Worm (Caenorhabditis elegans): ENCODE results near the gene ekl-6.
A peak's percentile ranks its signal among the peaks of the same experiment; 100 is the strongest.

The ekl-6 gene

ce11 chrIII:10096525-10096972 lies 32.3 kb downstream of the ekl-6 start:
- TF ChIP-seq lsy-2 (tag; optimal IDR thresholded peaks at IDR 0.05) (peak; percentile 70 to 93), arid-1 (GFP tag; conservative IDR thresholded peaks at IDR 0.05) (peak; percentile 65), F26F4.8 (GFP tag; conservative IDR thresholded peaks at IDR 0.05) (no peak), unc-62 (GFP tag; optimal IDR thresholded peaks at IDR 0.05 in 1 of 2) (peak in 1 of 2 experiments; percentile 99), unc-62 (tag; optimal IDR thresholded peaks at IDR 0.05) (no peak), attf-4 (tag; optimal IDR thresholded peaks at IDR 0.05) (no peak), nhr-102 (tag; optimal IDR thresholded peaks at IDR 0.05) (peak; percentile 79), F44E2.7 (GFP tag; IDR thresholded peaks at IDR 0.05) (no peak), unc-39 (tag; optimal IDR thresholded peaks at IDR 0.05) (no peak), hmg-1.1 (GFP tag; IDR thresholded peaks at IDR 0.05) (peak; percentile 96), gei-8 (GFP tag; optimal IDR thresholded peaks at IDR 0.05) (peak; percentile 17), F10B5.3 (tag; optimal IDR thresholded peaks at IDR 0.05) (peak; percentile 43), daf-12 (tag; optimal IDR thresholded peaks at IDR 0.05) (no peak), R02D3.7 (tag; optimal IDR thresholded peaks at IDR 0.05) (no peak), dmd-6 (GFP tag; IDR thresholded peaks at IDR 0.05) (peak; percentile 89), pha-4 (GFP tag; IDR thresholded peaks at IDR 0.05) (peak; percentile 67), pha-4 (tag; optimal IDR thresholded peaks at IDR 0.05) (peak; percentile 85), fkh-10 (GFP tag; optimal IDR thresholded peaks at IDR 0.05) (peak; percentile 76), lin-15B (tag; optimal IDR thresholded peaks at IDR 0.05) (no peak), aha-1 (tag) (peak; percentile 98), nhr-48 (tag; optimal IDR thresholded peaks at IDR 0.05) (peak; percentile 94), ceh-44 (GFP tag; IDR thresholded peaks at IDR 0.05) (no peak), tra-1 (GFP tag; IDR thresholded peaks at IDR 0.05) (peak; percentile 84), spr-1 (tag; optimal IDR thresholded peaks at IDR 0.05) (peak; percentile 59), ctbp-1 (GFP tag; IDR thresholded peaks at IDR 0.05) (peak; percentile 85), rbr-2 (tag; optimal IDR thresholded peaks at IDR 0.05) (peak; percentile 89), ceh-20 (GFP tag; IDR thresholded peaks at IDR 0.05) (peak; percentile 81), mes-2 (tag; optimal IDR thresholded peaks at IDR 0.05; ENCODE audit: poor library complexity, severe bottlenecking) (peak; percentile 34), mdl-1 (tag; optimal IDR thresholded peaks at IDR 0.05) (peak; percentile 98 to 99), unc-130 (GFP tag; optimal IDR thresholded peaks at IDR 0.05) (no peak), cey-2 (tag; optimal IDR thresholded peaks at IDR 0.05; ENCODE audit: borderline replicate concordance, insufficient read depth) (peak; percentile 34), ZK337.2 (GFP tag; IDR thresholded peaks at IDR 0.05) (no peak), madf-5 (GFP tag; IDR thresholded peaks at IDR 0.05) (no peak), fos-1 (tag; optimal IDR thresholded peaks at IDR 0.05) (no peak), hlh-30 (tag; optimal IDR thresholded peaks at IDR 0.05; ENCODE audit: insufficient read depth) (peak; percentile 95), zip-11 (GFP tag; IDR thresholded peaks at IDR 0.05) (no peak), ceh-82 (tag; optimal IDR thresholded peaks at IDR 0.05) (no peak), nhr-28 (tag; optimal IDR thresholded peaks at IDR 0.05) (peak; percentile 81), ama-1 (optimal IDR thresholded peaks at IDR 0.05) (no peak), T26A8.4 (GFP tag; IDR thresholded peaks at IDR 0.05) (peak; percentile 91), dve-1 (tag; optimal IDR thresholded peaks at IDR 0.05; ENCODE audit: insufficient read depth) (peak; percentile 96), F49E8.2 (tag; optimal IDR thresholded peaks at IDR 0.05; ENCODE audit: borderline replicate concordance) (no peak), lir-3 (tag; optimal IDR thresholded peaks at IDR 0.05) (no peak), spr-3 (GFP tag; optimal IDR thresholded peaks at IDR 0.05) (peak; percentile 22), dmd-8 (GFP tag; IDR thresholded peaks at IDR 0.05) (no peak), set-16 (GFP tag; IDR thresholded peaks at IDR 0.05) (peak; percentile 53), zip-2 (tag; optimal IDR thresholded peaks at IDR 0.05) (no peak), daf-16 (GFP tag; optimal IDR thresholded peaks at IDR 0.05) (peak; percentile 56 to 69), daf-16 (tag; optimal IDR thresholded peaks at IDR 0.05) (peak; percentile 72), madf-9 (GFP tag; conservative IDR thresholded peaks at IDR 0.05) (no peak), zag-1 (tag; optimal IDR thresholded peaks at IDR 0.05) (peak; percentile 40), dmd-9 (GFP tag; IDR thresholded peaks at IDR 0.05) (no peak)

Measured in whole organism, L4 larva.